Worm (Caenorhabditis elegans) whole organism, L3 larva: ENCODE data around the gene F18A1.7.
A peak's percentile ranks its signal among the peaks of the same experiment; 100 is the strongest.

ENCODE experiments used
- aly-2 ChIP-seq: fragments of 150-350 bp; optimal IDR thresholded peaks from 2 replicates; lab custom pipeline; 2014; ENCODE audit warnings: missing biosample characterization, missing genetic modification characterization
- egl-27 ChIP-seq: sonication (generic microtip); optimal IDR thresholded peaks from 4 replicates; lab custom pipeline; 2017; ENCODE audit warnings: missing biosample characterization, missing genetic modification reagents, missing genetic modification characterization
- elt-2 ChIP-seq: sonication (generic microtip); optimal IDR thresholded peaks from 2 replicates; lab custom pipeline; 2016; ENCODE audit warnings: missing genetic modification reagents, mild to moderate bottlenecking, missing genetic modification characterization, missing compliant biosample characterization
- fkh-10 ChIP-seq: sonication (generic microtip); optimal IDR thresholded peaks from 2 replicates; lab custom pipeline; 2017; ENCODE audit warnings: missing biosample characterization, missing genetic modification reagents, missing genetic modification characterization
- lin-15B ChIP-seq: fragments of 150-350 bp; optimal IDR thresholded peaks from 2 replicates; lab custom pipeline; 2014; ENCODE audit warnings: missing biosample characterization, missing genetic modification characterization
- mdl-1 ChIP-seq: fragments of 150-350 bp; optimal IDR thresholded peaks from 2 replicates; lab custom pipeline; 2014; ENCODE audit warnings: missing biosample characterization, missing genetic modification characterization
- mml-1 ChIP-seq: fragments of 150-350 bp; sonication (generic microtip); optimal IDR thresholded peaks from 3 replicates; lab custom pipeline; 2014; ENCODE audit warnings: missing biosample characterization, missing genetic modification characterization
- nhr-237 ChIP-seq: fragments of 150-350 bp; optimal IDR thresholded peaks from 2 replicates; lab custom pipeline; 2014; ENCODE audit warnings: missing biosample characterization, missing genetic modification characterization
- nhr-77 ChIP-seq: fragments of 150-350 bp; optimal IDR thresholded peaks from 2 replicates; lab custom pipeline; 2014; ENCODE audit warnings: missing biosample characterization, missing genetic modification characterization
- pha-4 ChIP-seq: fragments of 150-350 bp; optimal IDR thresholded peaks from 2 replicates; lab custom pipeline; 2014; ENCODE audit warnings: missing biosample characterization, missing genetic modification reagents, missing genetic modification characterization
- skn-1 ChIP-seq: fragments of 150-350 bp; optimal IDR thresholded peaks from 2 replicates; lab custom pipeline; 2014; ENCODE audit warnings: missing biosample characterization, missing genetic modification characterization
- snpc-4 ChIP-seq: fragments of 150-350 bp; optimal IDR thresholded peaks from 2 replicates; lab custom pipeline; 2014; ENCODE audit warnings: missing biosample characterization, missing genetic modification characterization
- tbx-2 ChIP-seq: sonication (generic microtip); optimal IDR thresholded peaks from 2 replicates; lab custom pipeline; 2016; ENCODE audit warnings: mild to moderate bottlenecking, missing genetic modification characterization, missing compliant biosample characterization
- zag-1 ChIP-seq: fragments of 150-350 bp; optimal IDR thresholded peaks from 2 replicates; lab custom pipeline; 2014; ENCODE audit warnings: missing biosample characterization, missing genetic modification characterization

DNA sequence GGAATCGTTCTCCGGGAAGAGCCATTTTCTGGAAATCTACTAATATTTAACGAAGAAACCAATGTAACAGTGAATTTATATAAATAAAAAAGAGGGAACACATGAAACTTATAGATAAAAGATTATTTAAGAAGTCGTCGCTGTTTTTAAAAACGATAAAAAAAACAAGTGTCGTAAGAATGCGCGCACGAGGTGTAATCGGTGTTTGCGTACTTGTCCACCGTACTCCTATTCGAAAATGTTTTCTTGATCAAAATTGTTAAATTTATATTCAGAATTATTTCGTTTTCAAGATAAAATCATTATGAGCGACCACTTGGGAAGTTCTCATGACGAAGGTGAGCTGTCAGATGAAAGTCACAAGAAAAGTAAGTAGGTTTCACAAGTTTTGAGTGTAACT, 35.5 kb upstream of the F18A1.7 start, which contains the start of the genes moa-2 and cdk-11.1:
- no peak for TF ChIP-seq zag-1
- no peak for TF ChIP-seq nhr-77 (tag; lab: Kevin White, UChicago)
- TF ChIP-seq nhr-237 (tag; lab: Kevin White, UChicago) = no peak
- no peak for TF ChIP-seq tbx-2 (tag; lab: Kevin White, UChicago)
- no peak for TF ChIP-seq fkh-10 (GFP tag; lab: Kevin White, UChicago)
- TF ChIP-seq elt-2 (tag; lab: Kevin White, UChicago) = peak; percentile 22
- no peak for TF ChIP-seq mdl-1 (tag; lab: Kevin White, UChicago)
- TF ChIP-seq aly-2 = no peak
- no peak for TF ChIP-seq egl-27 (tag; lab: Kevin White, UChicago)
- peak; percentile 56 for TF ChIP-seq pha-4 (tag; lab: Kevin White, UChicago)
- TF ChIP-seq snpc-4 (tag; lab: Kevin White, UChicago) = no peak
- TF ChIP-seq mml-1 = no peak
- no peak for TF ChIP-seq lin-15B (tag; lab: Kevin White, UChicago)
- TF ChIP-seq skn-1 (tag; lab: Kevin White, UChicago) = no peak
